Worm (Caenorhabditis elegans): ENCODE data around the gene K08F4.3.

ce11 chrIV:10084323-10084959 lies 44.6 kb upstream of the K08F4.3 start, which contains the start of gene W01B6.8:
- TF ChIP-seq ZK546.5 (tag; optimal IDR thresholded peaks at IDR 0.05) (no peak), nhr-28 (tag; optimal IDR thresholded peaks at IDR 0.05) (no peak), nhr-76 (tag; optimal IDR thresholded peaks at IDR 0.05) (no peak), unc-62 (GFP tag; optimal IDR thresholded peaks at IDR 0.05) (no peak), hmg-11 (tag; optimal IDR thresholded peaks at IDR 0.05) (no peak), ceh-28 (tag; optimal IDR thresholded peaks at IDR 0.05) (no peak), nhr-23 (tag; optimal IDR thresholded peaks at IDR 0.05) (no peak), skn-1 (tag; optimal IDR thresholded peaks at IDR 0.05) (no peak), ceh-9 (tag; optimal IDR thresholded peaks at IDR 0.05) (no peak), zag-1 (tag; optimal IDR thresholded peaks at IDR 0.05) (no peak), ama-1 (optimal IDR thresholded peaks at IDR 0.05) (no peak), nhr-25 (tag; optimal IDR thresholded peaks at IDR 0.05) (no peak), nhr-11 (tag; optimal IDR thresholded peaks at IDR 0.05) (no peak)
